Worm (Caenorhabditis elegans) whole organism, mixed stage, embryonic: ENCODE data around the gene F21D5.5.

Experiments
- ceh-43 ChIP-seq: fragments of 200-800 bp; sonication (Bioruptor generic); optimal IDR thresholded peaks from 2 replicates; lab custom pipeline; 2018; ENCODE audit warnings: mild to moderate bottlenecking, missing genetic modification characterization, moderate library complexity, missing compliant biosample characterization
- ces-1 ChIP-seq: fragments of 150-350 bp; optimal IDR thresholded peaks from 2 replicates; lab custom pipeline; 2014; ENCODE audit warnings: missing biosample characterization, missing genetic modification reagents, missing genetic modification characterization
- ham-2 ChIP-seq: fragments of 200-800 bp; sonication (Bioruptor generic); optimal IDR thresholded peaks from 2 replicates; lab custom pipeline; 2018; ENCODE audit warnings: mild to moderate bottlenecking, missing genetic modification characterization, missing compliant biosample characterization
- lsy-2 ChIP-seq: fragments of 150-350 bp; optimal IDR thresholded peaks from 2 replicates; lab custom pipeline; 2014; ENCODE audit warnings: missing biosample characterization, missing genetic modification characterization
- nhr-12 ChIP-seq: fragments of 150-350 bp; optimal IDR thresholded peaks from 2 replicates; lab custom pipeline; 2014; ENCODE audit warnings: missing biosample characterization, missing genetic modification characterization
- nhr-28 ChIP-seq: fragments of 150-350 bp; optimal IDR thresholded peaks from 2 replicates; lab custom pipeline; 2014; ENCODE audit warnings: missing biosample characterization, missing genetic modification characterization
- nhr-76 ChIP-seq: sonication (generic microtip); optimal IDR thresholded peaks from 2 replicates; lab custom pipeline; 2017; ENCODE audit warnings: missing biosample characterization, missing genetic modification characterization
- pha-4 ChIP-seq: fragments of 150-350 bp; optimal IDR thresholded peaks from 2 replicates; lab custom pipeline; 2018; ENCODE audit warnings: missing biosample characterization, missing genetic modification reagents, missing genetic modification characterization
- snpc-4 ChIP-seq: fragments of 150-350 bp; optimal IDR thresholded peaks from 2 replicates; lab custom pipeline; 2014; ENCODE audit warnings: missing biosample characterization, missing genetic modification characterization
- sptf-1 ChIP-seq: sonication (generic microtip); optimal IDR thresholded peaks from 2 replicates; lab custom pipeline; 2017; ENCODE audit warnings: mild to moderate bottlenecking, missing genetic modification characterization, moderate library complexity, missing compliant biosample characterization
- tbx-8 ChIP-seq: fragments of 200-800 bp; sonication (Bioruptor generic); optimal IDR thresholded peaks from 2 replicates; lab custom pipeline; 2018; ENCODE audit warnings: mild to moderate bottlenecking, missing genetic modification characterization, moderate library complexity, missing compliant biosample characterization
- unc-39 ChIP-seq: fragments of 150-350 bp; optimal IDR thresholded peaks from 2 replicates; lab custom pipeline; 2014; ENCODE audit warnings: missing biosample characterization, missing genetic modification characterization

ce11 chrIV:8739294-8739693, at the start of gene F21D5.5:
- TF ChIP-seq nhr-28 (tag; lab: Kevin White, UChicago) (no peak), ham-2 (no peak), ceh-43 (GFP tag; lab: Kevin White, UChicago) (no peak), nhr-12 (tag; lab: Kevin White, UChicago) (no peak), snpc-4 (tag; lab: Kevin White, UChicago) (no peak), tbx-8 (GFP tag; lab: Kevin White, UChicago) (no peak), unc-39 (tag; lab: Kevin White, UChicago) (no peak), lsy-2 (tag; lab: Kevin White, UChicago) (no peak), ces-1 (GFP tag; lab: Kevin White, UChicago) (no peak), pha-4 (tag; lab: Kevin White, UChicago) (no peak), sptf-1 (no peak), nhr-76 (no peak)
